Fruit fly (Drosophila melanogaster): Measurements from ENCODE around the gene Ada2b.

DNA sequence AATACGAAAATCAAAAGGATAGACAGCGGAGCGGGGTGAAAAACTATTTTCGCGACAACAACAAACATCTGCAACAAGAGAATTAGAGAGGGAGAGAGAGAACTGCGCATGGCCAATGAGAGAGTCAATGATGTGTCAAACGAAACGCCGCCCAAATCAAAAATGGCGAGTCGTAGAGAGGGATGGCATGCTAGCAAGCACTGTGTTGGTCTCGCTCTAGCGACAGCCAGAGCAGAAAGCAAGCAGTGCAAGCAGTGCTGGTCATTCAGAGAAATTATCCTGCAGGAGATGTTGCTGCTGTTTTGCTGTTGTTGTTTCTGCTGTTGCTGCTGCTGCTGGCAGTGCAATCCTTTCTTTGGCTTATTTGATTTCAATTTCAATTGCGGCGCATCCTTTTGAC, 49.4 kb downstream of the Ada2b start:
- no peak for TF ChIP-seq psq (optimal IDR thresholded peaks at IDR 0.05)
- no peak for TF ChIP-seq EcR (GFP tag; optimal IDR thresholded peaks at IDR 0.05)
- TF ChIP-seq Dll (optimal IDR thresholded peaks at IDR 0.05): no peak
- no peak for TF ChIP-seq pan (optimal IDR thresholded peaks at IDR 0.05)
- TF ChIP-seq CG8478 (optimal IDR thresholded peaks at IDR 0.05): peak; percentile 91
- TF ChIP-seq usp (GFP tag; optimal IDR thresholded peaks at IDR 0.05): no peak
